Worm (Caenorhabditis elegans) whole organism, early embryonic: ENCODE data around the gene pqn-96.

Experiments
- B0310.2 ChIP-seq: sonication (generic microtip); optimal IDR thresholded peaks from 2 replicates; lab custom pipeline; 2016; ENCODE audit warnings: mild to moderate bottlenecking, missing genetic modification characterization, missing compliant biosample characterization
- F13C5.2 ChIP-seq: sonication (generic microtip); optimal IDR thresholded peaks from 2 replicates; lab custom pipeline; 2017; ENCODE audit warnings: mild to moderate bottlenecking, missing genetic modification characterization, inconsistent platforms, missing compliant biosample characterization
- aly-1 ChIP-seq: sonication (generic microtip); optimal IDR thresholded peaks from 2 replicates; lab custom pipeline; 2016; ENCODE audit warnings: missing genetic modification characterization, missing compliant biosample characterization
- ama-1 ChIP-seq: fragments of 150-350 bp; optimal IDR thresholded peaks from 2 replicates; lab custom pipeline; 2014
- ceh-13 ChIP-seq: fragments of 200-800 bp; sonication (Bioruptor generic); optimal IDR thresholded peaks from 2 replicates; lab custom pipeline; 2018; ENCODE audit warnings: mild to moderate bottlenecking, missing genetic modification characterization, missing compliant biosample characterization
- ceh-36 ChIP-seq: sonication (generic microtip); optimal IDR thresholded peaks from 2 replicates; lab custom pipeline; 2016; ENCODE audit warnings: missing genetic modification characterization, inconsistent platforms, missing compliant biosample characterization
- ets-7 ChIP-seq: sonication (generic microtip); optimal IDR thresholded peaks from 2 replicates; lab custom pipeline; 2016; ENCODE audit warnings: missing genotype, missing genetic modification characterization, missing compliant biosample characterization
- flt-1 ChIP-seq: fragments of 200-800 bp; sonication (Bioruptor generic); IDR thresholded peaks from 2 replicates; pipeline ENCODE4 v1.3.6; 2022; ENCODE audit warnings: missing genetic modification characterization, missing compliant biosample characterization
- hmbx-1 ChIP-seq: sonication (generic microtip); optimal IDR thresholded peaks from 2 replicates; lab custom pipeline; 2016; ENCODE audit warnings: mild to moderate bottlenecking, missing genetic modification characterization, missing compliant biosample characterization
- hmg-4 ChIP-seq: fragments of 200-800 bp; sonication (Bioruptor generic); optimal IDR thresholded peaks from 2 replicates; lab custom pipeline; 2018; ENCODE audit warnings: mild to moderate bottlenecking, missing genetic modification characterization, missing compliant biosample characterization
- hnd-1 ChIP-seq: sonication (generic microtip); optimal IDR thresholded peaks from 2 replicates; lab custom pipeline; 2016; ENCODE audit warnings: missing genetic modification characterization, missing compliant biosample characterization
- pes-1 ChIP-seq: fragments of 200-800 bp; sonication (Bioruptor generic); IDR thresholded peaks from 2 replicates; pipeline ENCODE4 v1.3.6; 2022; ENCODE audit warnings: missing genetic modification reagents, missing genetic modification characterization, missing compliant biosample characterization
- scrt-1 ChIP-seq: fragments of 200-800 bp; sonication (Bioruptor generic); IDR thresholded peaks from 2 replicates; pipeline ENCODE4 v1.3.6; 2022; ENCODE audit warnings: missing genetic modification characterization, missing compliant biosample characterization
- sea-1 ChIP-seq: fragments of 200-800 bp; sonication (Bioruptor generic); conservative IDR thresholded peaks from 2 replicates; pipeline ENCODE4 v1.3.6; 2022; ENCODE audit warnings: missing genetic modification characterization, missing compliant biosample characterization
- tbx-11 ChIP-seq: fragments of 200-800 bp; sonication (Bioruptor generic); IDR thresholded peaks from 2 replicates; pipeline ENCODE4 v1.3.6; 2022; ENCODE audit warnings: missing genetic modification characterization, missing compliant biosample characterization
- tbx-37 ChIP-seq: fragments of 200-800 bp; sonication (Bioruptor generic); conservative IDR thresholded peaks from 2 replicates; pipeline ENCODE4 v1.3.6; 2022; ENCODE audit warnings: missing genetic modification reagents, missing genetic modification characterization, missing compliant biosample characterization
- tra-4 ChIP-seq: sonication (generic microtip); optimal IDR thresholded peaks from 2 replicates; lab custom pipeline; 2017; ENCODE audit warnings: missing genetic modification characterization, missing compliant biosample characterization

The pqn-96 gene

ce11 chrIII:8410747-8411146 lies 28.5 kb downstream of the pqn-96 start:
- TF ChIP-seq ama-1 (no peak), sea-1 (GFP tag; lab: Robert Waterston, UW) (no peak), pes-1 (GFP tag; lab: Robert Waterston, UW) (no peak), hmg-4 (GFP tag; lab: Kevin White, UChicago) (no peak), flt-1 (GFP tag; lab: Robert Waterston, UW) (no peak), aly-1 (no peak), tbx-11 (GFP tag; lab: Robert Waterston, UW) (no peak), ceh-36 (tag; lab: Kevin White, UChicago) (no peak)

- TF ChIP-seq B0310.2 (no peak), ets-7 (tag; lab: Kevin White, UChicago) (no peak), ceh-13 (GFP tag; lab: Kevin White, UChicago) (no peak), scrt-1 (GFP tag; lab: Robert Waterston, UW) (no peak), F13C5.2 (tag; lab: Kevin White, UChicago) (no peak), tbx-11 (GFP tag; lab: Robert Waterston, UW) (no peak), flt-1 (GFP tag; lab: Robert Waterston, UW) (no peak), hmbx-1 (no peak), ceh-36 (tag; lab: Kevin White, UChicago) (no peak), sea-1 (GFP tag; lab: Robert Waterston, UW) (no peak), aly-1 (no peak), tra-4 (tag; lab: Kevin White, UChicago) (no peak), tbx-37 (no peak), pes-1 (GFP tag; lab: Robert Waterston, UW) (no peak), hnd-1 (tag; lab: Kevin White, UChicago) (no peak), ama-1 (no peak)
Observed at ce11 chrIII:8409166-8409565, 30.0 kb downstream of the pqn-96 start, which contains the start of gene ZK353.9. TSS of gene ZK353.9 (plus strand) at chrIII:8409496.

DNA sequence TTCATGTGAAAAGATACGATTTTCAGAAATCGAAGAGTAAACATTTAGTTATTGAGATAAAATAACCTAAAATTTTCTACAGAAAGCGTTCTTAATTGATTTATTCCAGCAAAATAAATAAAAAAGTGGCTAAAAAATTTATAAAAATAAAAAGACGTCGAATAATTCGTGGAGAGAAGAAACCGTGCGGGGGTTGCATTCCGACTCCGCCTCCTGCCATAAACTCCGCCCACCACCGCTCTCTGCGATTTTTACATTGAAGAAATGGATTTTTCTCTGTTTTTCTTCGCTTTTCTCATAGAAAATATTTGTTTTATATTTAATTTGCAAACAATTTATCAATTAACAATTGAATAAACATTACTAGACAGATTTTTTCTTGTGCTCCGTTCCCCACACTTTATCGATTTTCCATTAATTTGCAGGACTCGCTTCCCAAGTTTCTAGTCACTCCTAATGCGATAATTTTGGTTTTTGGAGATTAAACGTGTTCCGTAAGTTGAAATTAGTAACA lies 33.7 kb downstream of the pqn-96 start, which contains the start of the genes ubxn-4 and cyy-1:
ubxn-4 (minus strand) TSS at position 114 of the 514 bp plus-strand sequence.
cyy-1 (plus strand) TSS at position 426 of the 514 bp plus-strand sequence.
- TF ChIP-seq ama-1 (no peak), sea-1 (GFP tag; lab: Robert Waterston, UW) (no peak)

DNA sequence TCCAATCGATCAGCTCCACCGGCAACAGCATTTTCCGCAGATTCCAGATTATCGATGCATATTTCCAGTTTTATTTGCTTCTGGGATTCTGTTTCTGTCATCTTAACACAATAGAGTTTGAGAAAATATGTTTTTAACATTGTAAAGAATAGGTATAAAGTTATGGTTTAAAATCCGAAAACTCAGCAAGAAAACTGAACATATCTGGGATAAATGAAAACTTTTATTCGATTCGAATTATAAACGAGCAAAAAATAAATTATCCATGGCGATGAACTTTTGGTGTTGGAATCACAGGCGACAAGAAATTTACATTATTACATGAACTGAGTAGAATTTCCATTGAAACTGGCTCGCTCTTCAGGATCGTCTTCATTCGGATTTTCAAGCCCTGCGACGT lies 35.7 kb downstream of the pqn-96 start, which contains the start of gene cutc-1:
cutc-1 (minus strand) TSS at position 101 of the 400 bp plus-strand sequence.
- no peak for TF ChIP-seq ets-7 (tag; lab: Kevin White, UChicago)
- TF ChIP-seq F13C5.2 (tag; lab: Kevin White, UChicago): no peak
- TF ChIP-seq pes-1 (GFP tag; lab: Robert Waterston, UW): no peak
- TF ChIP-seq aly-1: no peak
- TF ChIP-seq B0310.2: no peak
- no peak for TF ChIP-seq flt-1 (GFP tag; lab: Robert Waterston, UW)
- no peak for TF ChIP-seq hmbx-1
- no peak for TF ChIP-seq sea-1 (GFP tag; lab: Robert Waterston, UW)
- TF ChIP-seq tbx-11 (GFP tag; lab: Robert Waterston, UW): no peak
- no peak for TF ChIP-seq ceh-36 (tag; lab: Kevin White, UChicago)
- TF ChIP-seq scrt-1 (GFP tag; lab: Robert Waterston, UW): no peak
- TF ChIP-seq ceh-13 (GFP tag; lab: Kevin White, UChicago): no peak
- TF ChIP-seq tra-4 (tag; lab: Kevin White, UChicago): no peak
- TF ChIP-seq ama-1: no peak
- no peak for TF ChIP-seq tbx-37
- TF ChIP-seq hmg-4 (GFP tag; lab: Kevin White, UChicago): no peak
- no peak for TF ChIP-seq hnd-1 (tag; lab: Kevin White, UChicago)

ce11 chrIII:8402633-8403032 lies 36.6 kb downstream of the pqn-96 start:
- no peak for TF ChIP-seq tbx-11 (GFP tag; lab: Robert Waterston, UW)
- TF ChIP-seq ceh-36 (tag; lab: Kevin White, UChicago): no peak
- TF ChIP-seq hmg-4 (GFP tag; lab: Kevin White, UChicago): no peak
- TF ChIP-seq hnd-1 (tag; lab: Kevin White, UChicago): no peak
- TF ChIP-seq hmbx-1: no peak
- TF ChIP-seq flt-1 (GFP tag; lab: Robert Waterston, UW): no peak
- no peak for TF ChIP-seq ceh-13 (GFP tag; lab: Kevin White, UChicago)
- no peak for TF ChIP-seq ets-7 (tag; lab: Kevin White, UChicago)
- TF ChIP-seq tra-4 (tag; lab: Kevin White, UChicago): no peak
- no peak for TF ChIP-seq pes-1 (GFP tag; lab: Robert Waterston, UW)
- TF ChIP-seq sea-1 (GFP tag; lab: Robert Waterston, UW): no peak
- no peak for TF ChIP-seq aly-1
- no peak for TF ChIP-seq F13C5.2 (tag; lab: Kevin White, UChicago)
- TF ChIP-seq scrt-1 (GFP tag; lab: Robert Waterston, UW): no peak
- TF ChIP-seq B0310.2: no peak
- TF ChIP-seq tbx-37: no peak
- TF ChIP-seq ama-1: no peak

DNA sequence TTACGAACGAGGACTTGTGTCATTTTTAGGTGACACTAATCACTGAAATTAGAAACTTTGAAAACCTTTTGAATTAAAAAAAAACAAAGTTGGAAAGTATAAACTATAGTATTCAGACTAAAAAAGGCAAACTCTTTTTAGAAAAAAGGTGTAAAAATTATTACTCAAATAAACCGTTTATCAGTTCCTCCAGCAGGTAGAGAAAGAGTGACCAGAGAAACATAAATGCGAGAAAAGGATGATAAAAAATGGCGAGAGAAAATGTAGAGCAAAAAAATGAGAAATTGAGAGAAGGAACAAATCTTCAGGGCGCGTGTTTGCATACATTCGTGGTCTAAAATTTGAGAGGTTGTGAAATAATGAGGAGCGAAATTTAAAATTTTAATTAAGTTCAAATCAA lies 37.3 kb downstream of the pqn-96 start, which contains the start of gene lap-1:
lap-1 (minus strand) TSS at position 42 of the 400 bp plus-strand sequence.
- no peak for TF ChIP-seq tra-4 (tag; lab: Kevin White, UChicago)
- no peak for TF ChIP-seq scrt-1 (GFP tag; lab: Robert Waterston, UW)
- TF ChIP-seq hnd-1 (tag; lab: Kevin White, UChicago): no peak
- no peak for TF ChIP-seq ama-1
- no peak for TF ChIP-seq ceh-36 (tag; lab: Kevin White, UChicago)
- TF ChIP-seq tbx-37: no peak
- no peak for TF ChIP-seq B0310.2
- TF ChIP-seq hmg-4 (GFP tag; lab: Kevin White, UChicago): no peak
- no peak for TF ChIP-seq aly-1
- no peak for TF ChIP-seq pes-1 (GFP tag; lab: Robert Waterston, UW)
- TF ChIP-seq F13C5.2 (tag; lab: Kevin White, UChicago): no peak
- no peak for TF ChIP-seq hmbx-1
- no peak for TF ChIP-seq ets-7 (tag; lab: Kevin White, UChicago)
- no peak for TF ChIP-seq sea-1 (GFP tag; lab: Robert Waterston, UW)

- TF ChIP-seq hnd-1 (tag; lab: Kevin White, UChicago): no peak
- no peak for TF ChIP-seq ceh-13 (GFP tag; lab: Kevin White, UChicago)
- no peak for TF ChIP-seq F13C5.2 (tag; lab: Kevin White, UChicago)
- no peak for TF ChIP-seq ceh-36 (tag; lab: Kevin White, UChicago)
- TF ChIP-seq tra-4 (tag; lab: Kevin White, UChicago): no peak
- TF ChIP-seq pes-1 (GFP tag; lab: Robert Waterston, UW): no peak
- TF ChIP-seq ama-1: no peak
- TF ChIP-seq flt-1 (GFP tag; lab: Robert Waterston, UW): no peak
- no peak for TF ChIP-seq hmg-4 (GFP tag; lab: Kevin White, UChicago)
- no peak for TF ChIP-seq aly-1
- TF ChIP-seq tbx-11 (GFP tag; lab: Robert Waterston, UW): no peak
- no peak for TF ChIP-seq hmbx-1
- no peak for TF ChIP-seq tbx-37
- TF ChIP-seq ets-7 (tag; lab: Kevin White, UChicago): no peak
- no peak for TF ChIP-seq sea-1 (GFP tag; lab: Robert Waterston, UW)
- TF ChIP-seq B0310.2: no peak
- no peak for TF ChIP-seq scrt-1 (GFP tag; lab: Robert Waterston, UW)
Observed at ce11 chrIII:8400478-8400877, 38.7 kb downstream of the pqn-96 start.
